Worm (Caenorhabditis elegans) whole organism, early embryonic: ENCODE results near the gene paqr-3.

Source experiments
- F13C5.2 ChIP-seq: sonication (generic microtip); optimal IDR thresholded peaks from 2 replicates; lab custom pipeline; 2017; ENCODE audit warnings: mild to moderate bottlenecking, missing genetic modification characterization, inconsistent platforms, missing compliant biosample characterization
- ama-1 ChIP-seq: fragments of 150-350 bp; optimal IDR thresholded peaks from 2 replicates; lab custom pipeline; 2014
- sea-1 ChIP-seq: fragments of 200-800 bp; sonication (Bioruptor generic); conservative IDR thresholded peaks from 2 replicates; pipeline ENCODE4 v1.3.6; 2022; ENCODE audit warnings: missing genetic modification characterization, missing compliant biosample characterization

ce11 chrIV:14377267-14377814 lies 6.1 kb downstream of the paqr-3 start:
- TF ChIP-seq ama-1 (lab: Kevin White, UChicago) (no peak), sea-1 (no peak), F13C5.2 (no peak)
